Worm (Caenorhabditis elegans) whole organism, late embryonic: ENCODE data around the gene srt-43.

Source experiments
- ama-1 ChIP-seq: fragments of 150-350 bp; optimal IDR thresholded peaks from 2 replicates; lab custom pipeline; 2014
- ceh-6 ChIP-seq: fragments of 200-800 bp; sonication (Bioruptor generic); optimal IDR thresholded peaks from 2 replicates; lab custom pipeline; 2018; ENCODE audit warnings: mild to moderate bottlenecking, missing genetic modification characterization, missing compliant biosample characterization
- pax-1 ChIP-seq: fragments of 150-350 bp; optimal IDR thresholded peaks from 2 replicates; lab custom pipeline; 2014; ENCODE audit warnings: missing biosample characterization, missing genetic modification characterization
- pha-4 ChIP-seq: fragments of 150-350 bp; optimal IDR thresholded peaks from 2 replicates; lab custom pipeline; 2018; ENCODE audit warnings: missing biosample characterization, missing genetic modification reagents, missing genetic modification characterization
- pqm-1 ChIP-seq: sonication (generic microtip); optimal IDR thresholded peaks from 2 replicates; lab custom pipeline; 2016; ENCODE audit warnings: missing genetic modification characterization, missing compliant biosample characterization
- tbx-2 ChIP-seq: sonication (generic microtip); optimal IDR thresholded peaks from 2 replicates; lab custom pipeline; 2016; ENCODE audit warnings: missing genetic modification characterization, missing compliant biosample characterization

DNA sequence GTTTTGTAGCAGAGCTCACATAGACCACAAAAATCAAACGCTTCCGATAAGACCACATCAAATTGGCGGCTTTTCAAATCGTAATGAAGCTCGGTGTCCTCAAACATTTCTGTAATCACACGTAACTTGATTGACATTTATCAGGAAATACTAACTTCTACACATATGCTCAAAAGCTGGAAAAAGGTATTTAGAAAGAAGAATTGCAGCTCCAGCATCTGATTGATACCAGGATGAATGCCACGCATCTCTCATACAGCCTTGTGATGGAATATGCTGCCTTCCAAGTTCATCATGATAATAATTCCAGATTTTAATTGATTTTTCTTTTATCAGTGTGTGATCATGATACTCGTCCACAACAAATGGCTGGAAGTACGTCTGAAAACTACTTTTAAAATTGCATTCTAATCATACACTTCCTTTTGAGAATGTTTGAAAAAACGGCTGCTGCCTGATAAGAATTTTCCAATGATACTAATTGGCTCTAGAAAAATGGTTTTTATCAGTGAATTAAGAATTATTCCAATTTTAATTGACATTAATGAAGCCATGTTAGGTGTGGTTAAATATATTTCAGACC lies 28.0 kb downstream of the srt-43 start:
- TF ChIP-seq pax-1 (tag; lab: Kevin White, UChicago) (no peak), pqm-1 (tag; lab: Kevin White, UChicago) (no peak), pha-4 (tag; lab: Kevin White, UChicago) (no peak), ama-1 (lab: Kevin White, UChicago) (no peak), ceh-6 (GFP tag; lab: Kevin White, UChicago) (no peak), tbx-2 (tag; lab: Kevin White, UChicago) (no peak)
